Fruit fly (Drosophila melanogaster): ENCODE results near the gene CG5282.
A peak's percentile ranks its signal among the peaks of the same experiment; 100 is the strongest.

CG5282 gene

dm6 chr3L:20430182-20430581 is 4.3 kb upstream of the CG5282 start, which contains the start of gene CG5262 (continued):
- TF ChIP-seq Sox102F (GFP tag; optimal IDR thresholded peaks at IDR 0.05) (no peak), trem (tag; optimal IDR thresholded peaks at IDR 0.05) (peak; percentile 66), CG4730 (GFP tag; IDR thresholded peaks at IDR 0.05) (no peak), CG7372 (GFP tag; IDR thresholded peaks at IDR 0.05) (no peak), CG12659 (GFP tag; optimal IDR thresholded peaks at IDR 0.05) (peak; percentile 21), Dbx (GFP tag; IDR thresholded peaks at IDR 0.05) (no peak)

dm6 chr3L:20427449-20427848 is 1.6 kb upstream of the CG5282 start, which contains the start of gene CG5274:
TSS of gene CG5274 (minus strand) at chr3L:20427666.
- TF ChIP-seq slbo (GFP tag; IDR thresholded peaks at IDR 0.05): no peak
- TF ChIP-seq zfh1 (GFP tag; IDR thresholded peaks at IDR 0.05): no peak
- TF ChIP-seq MESR4 (GFP tag; optimal IDR thresholded peaks at IDR 0.05): peak; percentile 56
- TF ChIP-seq Sry-δ (GFP tag; optimal IDR thresholded peaks at IDR 0.05): peak; percentile 79
- peak; percentile 30; the same call in 1 of the 3 replicates for TF ChIP-seq Doc3 (GFP tag; IDR thresholded peaks at IDR 0.05; ENCODE audit: partially characterized antibody)
- no peak for TF ChIP-seq seq (GFP tag; IDR thresholded peaks at IDR 0.05)
- no peak; the same call in 1 of the 2 replicates for TF ChIP-seq Bgb (GFP tag; IDR thresholded peaks at IDR 0.05; ENCODE audit: partially characterized antibody)
- TF ChIP-seq sna (GFP tag; IDR thresholded peaks at IDR 0.05; ENCODE audit: partially characterized antibody): 0 out of 2 replicates have a peak, but pooled peaks have one; percentile 26
- TF ChIP-seq CG7357 (GFP tag; IDR thresholded peaks at IDR 0.05): no peak
- TF ChIP-seq CG15073 (GFP tag; optimal IDR thresholded peaks at IDR 0.05): no peak
- TF ChIP-seq hbn (GFP tag; IDR thresholded peaks at IDR 0.05; ENCODE audit: partially characterized antibody): peak; percentile 27; the same call in 1 of the 2 replicates
- no peak for TF ChIP-seq CG18262 (tag; optimal IDR thresholded peaks at IDR 0.05)
- TF ChIP-seq Mes4 (GFP tag; optimal IDR thresholded peaks at IDR 0.05): no peak
- TF ChIP-seq MBD-R2 (GFP tag; IDR thresholded peaks at IDR 0.05): peak; percentile 66
- no peak for TF ChIP-seq CG12236 (GFP tag; optimal IDR thresholded peaks at IDR 0.05)
- no peak for TF ChIP-seq CG2202 (tag; optimal IDR thresholded peaks at IDR 0.05)
- TF ChIP-seq nerfin-1 (tag; optimal IDR thresholded peaks at IDR 0.05): peak; percentile 33
- TF ChIP-seq CG5180 (GFP tag; optimal IDR thresholded peaks at IDR 0.05): no peak
- no peak for TF ChIP-seq CG3407 (GFP tag; optimal IDR thresholded peaks at IDR 0.05)
- TF ChIP-seq z (GFP tag; IDR thresholded peaks at IDR 0.05): no peak
- no peak for TF ChIP-seq h (optimal IDR thresholded peaks at IDR 0.05)
- TF ChIP-seq cas (GFP tag; IDR thresholded peaks at IDR 0.05): no peak
- no peak for TF ChIP-seq Lim3 (GFP tag; IDR thresholded peaks at IDR 0.05)
- TF ChIP-seq CG12659 (GFP tag; optimal IDR thresholded peaks at IDR 0.05): peak; percentile 17
- TF ChIP-seq CG6791 (GFP tag; IDR thresholded peaks at IDR 0.05; ENCODE audit: partially characterized antibody): peak; percentile 70
- no peak for TF ChIP-seq wdn (GFP tag; IDR thresholded peaks at IDR 0.05)
- no peak for TF ChIP-seq CG11723 (GFP tag; optimal IDR thresholded peaks at IDR 0.05)
- 0 out of 4 replicates have a peak, but pooled peaks have one; percentile 37 for TF ChIP-seq Dll (GFP tag; IDR thresholded peaks at IDR 0.05; ENCODE audit: partially characterized antibody)
- TF ChIP-seq Sry-β (GFP tag; optimal IDR thresholded peaks at IDR 0.05): no peak
- no peak for TF ChIP-seq Ada2b (GFP tag; IDR thresholded peaks at IDR 0.05)
- TF ChIP-seq chinmo (GFP tag; IDR thresholded peaks at IDR 0.05; ENCODE audit: partially characterized antibody): 0 out of 4 replicates have a peak, but pooled peaks have one; percentile 41
- TF ChIP-seq amos (GFP tag; IDR thresholded peaks at IDR 0.05; ENCODE audit: partially characterized antibody): peak; percentile 58; the same call in 1 of the 2 replicates
- TF ChIP-seq bbx (GFP tag; IDR thresholded peaks at IDR 0.05; ENCODE audit: partially characterized antibody): peak; percentile 52; the same call in 1 of the 2 replicates
- TF ChIP-seq schlank (tag; optimal IDR thresholded peaks at IDR 0.05): no peak
- TF ChIP-seq YL-1 (GFP tag; optimal IDR thresholded peaks at IDR 0.05): peak; percentile 40
- TF ChIP-seq CG1647 (GFP tag; optimal IDR thresholded peaks at IDR 0.05): no peak
- TF ChIP-seq CG10462 (GFP tag; optimal IDR thresholded peaks at IDR 0.05): peak; percentile 40
- no peak for TF ChIP-seq Dfd (GFP tag; optimal IDR thresholded peaks at IDR 0.05)
- TF ChIP-seq Med (GFP tag): peak; percentile 13
- no peak for TF ChIP-seq ab (GFP tag; optimal IDR thresholded peaks at IDR 0.05)
- peak; percentile 62 for TF ChIP-seq CG34224 (GFP tag; IDR thresholded peaks at IDR 0.05; ENCODE audit: partially characterized antibody)
- TF ChIP-seq Dref (GFP tag; IDR thresholded peaks at IDR 0.05): peak; percentile 73
- TF ChIP-seq CG9797 (GFP tag; optimal IDR thresholded peaks at IDR 0.05): peak; percentile 47
- no peak for TF ChIP-seq tgo (GFP tag; IDR thresholded peaks at IDR 0.05)

Measured in whole organism, embryonic.